Fruit fly (Drosophila melanogaster) whole organism, embryonic: ENCODE measurements around the gene mask.

ENCODE experiments used
- Asciz ChIP-seq: fragments of 200-800 bp; sonication (Bioruptor generic); optimal IDR thresholded peaks from 2 replicates; lab custom pipeline; 2017; ENCODE audit warnings: missing biosample characterization, mild to moderate bottlenecking, missing genetic modification characterization, missing genetic modification reagents
- Bgb ChIP-seq: fragments of 200-800 bp; sonication (Bioruptor generic); IDR thresholded peaks from 2 replicates; pipeline ENCODE4 v1.3.6; 2022; ENCODE audit warnings: missing biosample characterization, missing genetic modification characterization; ENCODE audit not compliant: partially characterized antibody
- CG10959 ChIP-seq: fragments of 200-800 bp; sonication (Bioruptor generic); IDR thresholded peaks from 2 replicates; pipeline ENCODE4 v1.3.6; 2022; ENCODE audit warnings: missing biosample characterization, missing genetic modification characterization
- CG11085 ChIP-seq: fragments of 200-800 bp; sonication (Bioruptor generic); IDR thresholded peaks from 2 replicates; pipeline ENCODE4 v1.3.6; 2022; ENCODE audit warnings: missing biosample characterization, missing genetic modification characterization
- CG12104 ChIP-seq: fragments of 200-800 bp; sonication (Bioruptor generic); optimal IDR thresholded peaks from 3 replicates; lab custom pipeline; 2016; ENCODE audit warnings: missing biosample characterization, missing genetic modification characterization
- CG13287 ChIP-seq: fragments of 200-800 bp; sonication (Bioruptor generic); IDR thresholded peaks from 2 replicates; pipeline ENCODE4 v1.3.6; 2022; ENCODE audit warnings: missing biosample characterization, missing genetic modification characterization; ENCODE audit not compliant: partially characterized antibody
- CG14710 ChIP-seq: fragments of 200-800 bp; sonication (Bioruptor generic); optimal IDR thresholded peaks from 3 replicates; lab custom pipeline; 2019; ENCODE audit warnings: missing biosample characterization, mild to moderate bottlenecking, missing genetic modification characterization, moderate library complexity
- CG17829 ChIP-seq: fragments of 200-800 bp; optimal IDR thresholded peaks from 2 replicates; lab custom pipeline; 2019; ENCODE audit warnings: missing biosample characterization, mild to moderate bottlenecking, missing genetic modification characterization, moderate library complexity
- CG18262 ChIP-seq: fragments of 200-800 bp; optimal IDR thresholded peaks from 3 replicates; lab custom pipeline; 2019; ENCODE audit warnings: missing biosample characterization, mild to moderate bottlenecking, missing genetic modification characterization, moderate library complexity
- CG2120 ChIP-seq: fragments of 200-800 bp; sonication (Bioruptor generic); optimal IDR thresholded peaks from 3 replicates; lab custom pipeline; 2016; ENCODE audit warnings: missing biosample characterization, missing genetic modification characterization
- CG34376 ChIP-seq: fragments of 200-800 bp; sonication (Bioruptor generic); optimal IDR thresholded peaks from 2 replicates; lab custom pipeline; 2018; ENCODE audit warnings: missing biosample characterization, mild to moderate bottlenecking, missing genetic modification characterization
- CG4360 ChIP-seq: fragments of 200-800 bp; sonication (Bioruptor generic); IDR thresholded peaks from 2 replicates; pipeline ENCODE4 v1.3.6; 2022; ENCODE audit warnings: missing biosample characterization, missing genetic modification characterization
- CG7839 ChIP-seq: fragments of 200-800 bp; sonication (Bioruptor generic); optimal IDR thresholded peaks from 3 replicates; lab custom pipeline; 2018; ENCODE audit warnings: missing biosample characterization, mild to moderate bottlenecking, missing genetic modification characterization, moderate library complexity
- CG7928 ChIP-seq: fragments of 200-800 bp; sonication (Bioruptor generic); optimal IDR thresholded peaks from 2 replicates; lab custom pipeline; 2017; ENCODE audit warnings: missing biosample characterization, mild to moderate bottlenecking, missing genetic modification characterization
- CG8089 ChIP-seq: fragments of 200-800 bp; sonication (Bioruptor generic); optimal IDR thresholded peaks from 3 replicates; lab custom pipeline; 2016; ENCODE audit warnings: missing biosample characterization, missing genetic modification characterization
- GATAe ChIP-seq: fragments of 200-800 bp; sonication (Bioruptor generic); conservative IDR thresholded peaks from 2 replicates; pipeline ENCODE4 v1.3.6; 2022; ENCODE audit warnings: missing biosample characterization, missing genetic modification characterization
- H2.0 ChIP-seq: fragments of 200-800 bp; sonication (Bioruptor generic); IDR thresholded peaks from 2 replicates; pipeline ENCODE4 v1.3.6; 2022; ENCODE audit warnings: missing biosample characterization, missing genetic modification characterization
- Hsf ChIP-seq: fragments of 200-800 bp; sonication (Bioruptor generic); optimal IDR thresholded peaks from 3 replicates; lab custom pipeline; 2016; ENCODE audit warnings: missing biosample characterization, missing genetic modification characterization
- Mad ChIP-seq: fragments of 200-800 bp; sonication (Bioruptor generic); optimal IDR thresholded peaks from 2 replicates; lab custom pipeline; 2016; ENCODE audit warnings: missing biosample characterization, missing genetic modification characterization
- Neu2 ChIP-seq: fragments of 200-800 bp; sonication (Bioruptor generic); optimal IDR thresholded peaks from 3 replicates; lab custom pipeline; 2016; ENCODE audit warnings: missing biosample characterization, missing genetic modification characterization, borderline replicate concordance
- Scr ChIP-seq: fragments of 200-800 bp; sonication (Bioruptor generic); IDR thresholded peaks from 2 replicates; pipeline ENCODE4 v1.3.6; 2022; ENCODE audit warnings: missing biosample characterization, missing genetic modification characterization; ENCODE audit not compliant: partially characterized antibody
- amos ChIP-seq: fragments of 200-800 bp; sonication (Bioruptor generic); IDR thresholded peaks from 2 replicates; pipeline ENCODE4 v1.3.6; 2022; ENCODE audit warnings: missing biosample characterization, missing genetic modification characterization; ENCODE audit not compliant: partially characterized antibody
- chinmo ChIP-seq: fragments of 200-800 bp; sonication (Bioruptor generic); IDR thresholded peaks from 4 replicates; pipeline ENCODE4 v1.3.6; 2022; ENCODE audit warnings: missing biosample characterization, missing genetic modification characterization; ENCODE audit not compliant: partially characterized antibody
- dysf ChIP-seq: fragments of 200-800 bp; sonication (Bioruptor generic); IDR thresholded peaks from 3 replicates; pipeline ENCODE4 v1.3.6; 2022; ENCODE audit warnings: missing biosample characterization, missing genetic modification characterization
- emc ChIP-seq: fragments of 200-800 bp; sonication (Bioruptor generic); optimal IDR thresholded peaks from 2 replicates; lab custom pipeline; 2016; ENCODE audit warnings: missing biosample characterization, missing genetic modification characterization
- eve ChIP-seq, 2 experiments: fragments of >200 bp; optimal IDR thresholded peaks; 2 replicates each; lab custom pipeline; 2017; ENCODE audit warnings: missing biosample characterization in 2 of 2, missing genetic modification characterization in 2 of 2
- fd102C ChIP-seq: fragments of 200-800 bp; sonication (Bioruptor generic); optimal IDR thresholded peaks from 2 replicates; lab custom pipeline; 2018; ENCODE audit warnings: missing biosample characterization, mild to moderate bottlenecking, missing genetic modification characterization, moderate library complexity
- grn ChIP-seq: fragments of 200-800 bp; sonication (Bioruptor generic); optimal IDR thresholded peaks from 3 replicates; lab custom pipeline; 2017; ENCODE audit warnings: missing biosample characterization, missing genetic modification characterization
- gt ChIP-seq: fragments of 200-800 bp; sonication (Bioruptor generic); IDR thresholded peaks from 2 replicates; pipeline ENCODE4 v1.3.6; 2022; ENCODE audit warnings: missing biosample characterization, missing genetic modification characterization
- her ChIP-seq: fragments of 200-800 bp; sonication (Bioruptor generic); optimal IDR thresholded peaks from 2 replicates; lab custom pipeline; 2016; ENCODE audit warnings: missing biosample characterization, missing genetic modification characterization
- hkb ChIP-seq, 2 experiments: fragments of 200-800 bp in 1 of 2; fragments of >200 bp in 1 of 2; sonication (Bioruptor generic) in 1 of 2; IDR thresholded peaks in 1 of 2; optimal IDR thresholded peaks in 1 of 2; 2 replicates each; pipeline versions ENCODE4 v1.3.6 to Lab custom; 2017 to 2022; ENCODE audit warnings: missing biosample characterization in 1 of 2, missing genetic modification characterization in 1 of 2
- jigr1 ChIP-seq: fragments of 200-800 bp; sonication (Bioruptor generic); IDR thresholded peaks from 3 replicates; pipeline ENCODE4 v1.3.6; 2022; ENCODE audit warnings: missing biosample characterization, missing genetic modification characterization
- kni ChIP-seq: fragments of 200-800 bp; sonication (Bioruptor generic); optimal IDR thresholded peaks from 3 replicates; lab custom pipeline; 2017; ENCODE audit warnings: mild to moderate bottlenecking, missing biosample characterization, missing genetic modification reagents, missing genetic modification characterization
- lov ChIP-seq, 2 experiments: fragments of 200-800 bp in 1 of 2; fragments of >200 bp in 1 of 2; sonication (Bioruptor generic) in 1 of 2; IDR thresholded peaks in 1 of 2; optimal IDR thresholded peaks in 1 of 2; 2 replicates in 1 of 2; 3 replicates in 1 of 2; pipeline versions ENCODE4 v1.3.6 to Lab custom; 2017 to 2022; ENCODE audit warnings: missing biosample characterization in 1 of 2, missing genetic modification characterization in 1 of 2
- luna ChIP-seq: fragments of 200-800 bp; sonication (Bioruptor generic); optimal IDR thresholded peaks from 2 replicates; lab custom pipeline; 2016; ENCODE audit warnings: missing biosample characterization, missing genetic modification characterization
- nom ChIP-seq: fragments of 200-800 bp; sonication (Bioruptor generic); optimal IDR thresholded peaks from 2 replicates; lab custom pipeline; 2017; ENCODE audit warnings: missing biosample characterization, missing genetic modification characterization, mild to moderate bottlenecking, moderate library complexity, missing genetic modification reagents
- peb ChIP-seq: fragments of 200-800 bp; sonication (Bioruptor generic); IDR thresholded peaks from 2 replicates; pipeline ENCODE4 v1.3.6; 2022; ENCODE audit warnings: missing biosample characterization, missing genetic modification characterization
- phol ChIP-seq: fragments of 200-800 bp; sonication (Bioruptor generic); optimal IDR thresholded peaks from 3 replicates; lab custom pipeline; 2018; ENCODE audit warnings: missing biosample characterization, mild to moderate bottlenecking, missing genetic modification characterization, moderate library complexity
- ranshi ChIP-seq: fragments of 200-800 bp; sonication (Bioruptor generic); IDR thresholded peaks from 2 replicates; pipeline ENCODE4 v1.3.6; 2022; ENCODE audit warnings: missing biosample characterization, missing genetic modification characterization
- sens ChIP-seq: fragments of 200-800 bp; sonication (Bioruptor generic); peaks from one replicate; lab custom pipeline; 2016; ENCODE audit warnings: missing biosample characterization, missing genetic modification characterization
- slbo ChIP-seq: fragments of 200-800 bp; sonication (Bioruptor generic); IDR thresholded peaks from 2 replicates; pipeline ENCODE4 v1.3.6; 2022; ENCODE audit warnings: missing biosample characterization, missing genetic modification characterization
- slp2 ChIP-seq: fragments of 200-800 bp; sonication (Bioruptor generic); optimal IDR thresholded peaks from 2 replicates; lab custom pipeline; 2016; ENCODE audit warnings: missing biosample characterization, missing genetic modification characterization
- trem ChIP-seq: fragments of 200-800 bp; optimal IDR thresholded peaks from 3 replicates; lab custom pipeline; 2019; ENCODE audit warnings: missing biosample characterization, mild to moderate bottlenecking, missing genetic modification characterization, moderate library complexity
- vfl ChIP-seq: fragments of 200-800 bp; sonication (Bioruptor generic); optimal IDR thresholded peaks from 2 replicates; lab custom pipeline; 2016; ENCODE audit warnings: missing biosample characterization, missing genetic modification characterization
- wdn ChIP-seq: fragments of 200-800 bp; sonication (Bioruptor generic); IDR thresholded peaks from 2 replicates; pipeline ENCODE4 v1.3.6; 2022; ENCODE audit warnings: missing biosample characterization, missing genetic modification characterization
- zen2 ChIP-seq: fragments of 200-800 bp; sonication (Bioruptor generic); IDR thresholded peaks from 3 replicates; pipeline ENCODE4 v1.3.6; 2022; ENCODE audit warnings: missing biosample characterization, missing genetic modification characterization; ENCODE audit not compliant: partially characterized antibody
- zfh1 ChIP-seq: fragments of 200-800 bp; sonication (Bioruptor generic); IDR thresholded peaks from 3 replicates; pipeline ENCODE4 v1.3.6; 2022; ENCODE audit warnings: missing biosample characterization, missing genetic modification characterization

Gene mask

dm6 chr3R:24221334-24222302 is 8.7 kb upstream of the mask start, which contains the start of gene twin (continued):
- TF ChIP-seq Neu2 (no peak), Bgb (GFP tag; lab: Robert Waterston, UW) (peak; percentile 55; the same call in 1 of the 2 replicates), CG7839 (tag; lab: Kevin White, UChicago) (peak; percentile 63), CG34376 (peak; percentile 20), H2.0 (GFP tag; lab: Robert Waterston, UW) (peak; percentile 17; the same call in 1 of the 2 replicates), CG7928 (GFP tag; lab: Kevin White, UChicago) (peak; percentile 78), eve (GFP tag; optimal IDR thresholded peaks at IDR 0.05; lab: Kevin White, UChicago) (no peak), Scr (GFP tag; lab: Robert Waterston, UW) (peak; percentile 79), zen2 (GFP tag; lab: Robert Waterston, UW) (peak; percentile 58; the same call in 1 of the 3 replicates), CG14710 (tag; lab: Kevin White, UChicago) (peak; percentile 70), luna (GFP tag; lab: Kevin White, UChicago) (peak; percentile 23), kni (GFP tag; lab: Kevin White, UChicago) (no peak), CG11085 (GFP tag; lab: Robert Waterston, UW) (no peak), CG18262 (peak; percentile 42), emc (GFP tag; lab: Kevin White, UChicago) (peak; percentile 14), CG10959 (no peak), wdn (peak; percentile 29; the same call in 1 of the 2 replicates), jigr1 (GFP tag; lab: Robert Waterston, UW) (no peak), CG4360 (GFP tag; lab: Robert Waterston, UW) (peak; percentile 15; the same call in 1 of the 2 replicates), slbo (peak; percentile 80), chinmo (GFP tag; lab: Robert Waterston, UW) (peak; percentile 42; the same call in 1 of the 4 replicates), Asciz (no peak), nom (GFP tag; lab: Kevin White, UChicago) (no peak), dysf (GFP tag; lab: Robert Waterston, UW) (peak; percentile 10; the same call in 2 of the 3 replicates), CG2120 (peak; percentile 86), CG13287 (GFP tag; lab: Robert Waterston, UW) (peak; percentile 82), slp2 (GFP tag; lab: Kevin White, UChicago) (no peak), zfh1 (peak; percentile 34; the same call in 1 of the 3 replicates), hkb (optimal IDR thresholded peaks at IDR 0.05; lab: Kevin White, UChicago) (peak; percentile 39), hkb (GFP tag; IDR thresholded peaks at IDR 0.05; lab: Robert Waterston, UW) (peak; percentile 59), peb (GFP tag; lab: Robert Waterston, UW) (no peak), grn (no peak), fd102C (GFP tag; lab: Kevin White, UChicago) (no peak), vfl (peak; percentile 59), sens (peak; percentile 94), trem (tag; lab: Kevin White, UChicago) (peak; percentile 99), GATAe (GFP tag; lab: Robert Waterston, UW) (no peak), phol (tag; lab: Kevin White, UChicago) (peak; percentile 69), lov (optimal IDR thresholded peaks at IDR 0.05; lab: Kevin White, UChicago) (no peak), lov (GFP tag; IDR thresholded peaks at IDR 0.05; lab: Robert Waterston, UW) (no peak), CG17829 (tag; lab: Kevin White, UChicago) (peak; percentile 22), her (GFP tag; lab: Kevin White, UChicago) (peak; percentile 72), gt (GFP tag; lab: Robert Waterston, UW) (no peak), CG8089 (peak; percentile 42), amos (GFP tag; lab: Robert Waterston, UW) (peak; percentile 65), Mad (GFP tag; lab: Kevin White, UChicago) (peak; percentile 64), CG12104 (no peak), ranshi (no peak), Hsf (peak; percentile 81)
